Worm (Caenorhabditis elegans) whole organism, L4 larva: ENCODE measurements around the gene zyg-12.
A peak's percentile ranks its signal among the peaks of the same experiment; 100 is the strongest.
"Not testable (repeated sequence)": the region's sequence is repeated elsewhere in the genome, so short reads cannot be mapped to it uniquely, and the experiment has no call there.

Experiments
- F37D6.2 ChIP-seq: sonication (generic microtip); optimal IDR thresholded peaks from 2 replicates; lab custom pipeline; 2016; ENCODE audit warnings: mild to moderate bottlenecking, missing genetic modification characterization, missing compliant biosample characterization
- T20F7.1 ChIP-seq: fragments of 200-800 bp; sonication (Bioruptor generic); optimal IDR thresholded peaks from 2 replicates; lab custom pipeline; 2018; ENCODE audit warnings: mild to moderate bottlenecking, missing genetic modification characterization, missing compliant biosample characterization
- T26A8.4 ChIP-seq: fragments of 200-800 bp; sonication (Bioruptor generic); IDR thresholded peaks from 2 replicates; pipeline ENCODE4 v1.3.6; 2022; ENCODE audit warnings: missing genetic modification characterization, missing compliant biosample characterization
- Y48G9A.11 ChIP-seq: fragments of 200-800 bp; sonication (Bioruptor generic); IDR thresholded peaks from 2 replicates; pipeline ENCODE4 v1.3.6; 2022; ENCODE audit warnings: missing genetic modification reagents, missing genetic modification characterization, missing compliant biosample characterization
- ZK337.2 ChIP-seq: fragments of 200-800 bp; sonication (Bioruptor generic); IDR thresholded peaks from 2 replicates; pipeline ENCODE4 v1.3.6; 2022; ENCODE audit warnings: missing genetic modification reagents, missing genetic modification characterization, missing compliant biosample characterization
- ZK546.5 ChIP-seq, 2 experiments: sonication (generic microtip); optimal IDR thresholded peaks; 2 replicates each; lab custom pipeline; 2017; ENCODE audit warnings: missing biosample characterization in 2 of 2, missing genetic modification characterization in 2 of 2
- ama-1 ChIP-seq: fragments of 150-350 bp; optimal IDR thresholded peaks from 2 replicates; lab custom pipeline; 2014; ENCODE audit warnings: inconsistent platforms, mixed read lengths
- arid-1 ChIP-seq: fragments of 200-800 bp; sonication (Bioruptor generic); conservative IDR thresholded peaks from 2 replicates; pipeline ENCODE4 v1.3.6; 2022; ENCODE audit warnings: missing genetic modification reagents, missing genetic modification characterization, missing compliant biosample characterization
- ceh-32 ChIP-seq: sonication (generic microtip); optimal IDR thresholded peaks from 2 replicates; lab custom pipeline; 2016; ENCODE audit warnings: mild to moderate bottlenecking, missing genetic modification characterization, missing compliant biosample characterization; ENCODE audit not compliant: poor library complexity
- ceh-62 ChIP-seq: sonication (generic microtip); optimal IDR thresholded peaks from 2 replicates; lab custom pipeline; 2017; ENCODE audit warnings: missing biosample characterization, missing genetic modification characterization
- ceh-82 ChIP-seq: sonication (generic microtip); optimal IDR thresholded peaks from 2 replicates; lab custom pipeline; 2017; ENCODE audit warnings: missing biosample characterization, missing genetic modification characterization
- ces-1 ChIP-seq: fragments of 150-350 bp; sonication (generic microtip); optimal IDR thresholded peaks from 4 replicates; lab custom pipeline; 2014; ENCODE audit warnings: missing biosample characterization, missing genetic modification reagents, missing genetic modification characterization
- ctbp-1 ChIP-seq: fragments of 200-800 bp; sonication (Bioruptor generic); IDR thresholded peaks from 2 replicates; pipeline ENCODE4 v1.3.6; 2022; ENCODE audit warnings: missing genetic modification reagents, missing genetic modification characterization, missing compliant biosample characterization
- daf-16 ChIP-seq, 3 experiments: sonication (generic microtip); optimal IDR thresholded peaks; 2 replicates each; lab custom pipeline; 2016 to 2017; ENCODE audit warnings: missing genetic modification characterization in 3 of 3, missing genetic modification reagents in 3 of 3, mild to moderate bottlenecking in 2 of 3, missing compliant biosample characterization in 2 of 3, missing biosample characterization in 1 of 3, moderate library complexity in 1 of 3
- daf-19 ChIP-seq: fragments of 200-800 bp; sonication (Bioruptor generic); conservative IDR thresholded peaks from 2 replicates; pipeline ENCODE4 v1.3.6; 2022; ENCODE audit warnings: missing genetic modification characterization, missing compliant biosample characterization
- dpl-1 ChIP-seq: fragments of 150-350 bp; optimal IDR thresholded peaks from 2 replicates; lab custom pipeline; 2014; ENCODE audit warnings: missing biosample characterization, missing genetic modification reagents, missing genetic modification characterization
- fos-1 ChIP-seq: fragments of 150-350 bp; optimal IDR thresholded peaks from 2 replicates; lab custom pipeline; 2014; ENCODE audit warnings: missing biosample characterization, missing genetic modification characterization
- hif-1 ChIP-seq, 2 experiments: sonication (generic microtip); optimal IDR thresholded peaks; 2 replicates each; lab custom pipeline; 2016 to 2017; ENCODE audit warnings: missing compliant biosample characterization in 2 of 2, missing genetic modification characterization in 2 of 2, missing genetic modification reagents in 2 of 2, missing genotype in 2 of 2, mild to moderate bottlenecking in 1 of 2
- hlh-11 ChIP-seq: fragments of 200-800 bp; sonication (Bioruptor generic); optimal IDR thresholded peaks from 2 replicates; lab custom pipeline; 2018; ENCODE audit warnings: mild to moderate bottlenecking, missing genetic modification characterization, missing compliant biosample characterization
- hmg-1.1 ChIP-seq: fragments of 200-800 bp; sonication (Bioruptor generic); IDR thresholded peaks from 2 replicates; pipeline ENCODE4 v1.3.6; 2022; ENCODE audit warnings: missing genetic modification reagents, missing genetic modification characterization, missing compliant biosample characterization
- jun-1 ChIP-seq: fragments of 150-350 bp; optimal IDR thresholded peaks from 2 replicates; lab custom pipeline; 2014; ENCODE audit warnings: missing biosample characterization, missing genetic modification reagents, missing genetic modification characterization
- lin-13 ChIP-seq: fragments of 150-350 bp; optimal IDR thresholded peaks from 2 replicates; lab custom pipeline; 2014; ENCODE audit warnings: missing biosample characterization, missing genetic modification reagents, missing genetic modification characterization
- lin-29 ChIP-seq: fragments of 200-800 bp; sonication (Bioruptor generic); IDR thresholded peaks from 2 replicates; pipeline ENCODE4 v1.3.6; 2022; ENCODE audit warnings: missing genetic modification reagents, missing genetic modification characterization, missing compliant biosample characterization
- lin-38 ChIP-seq: fragments of 200-800 bp; sonication (Bioruptor generic); IDR thresholded peaks from 2 replicates; pipeline ENCODE4 v1.3.6; 2022; ENCODE audit warnings: missing genetic modification reagents, missing genetic modification characterization, missing compliant biosample characterization
- lsy-2 ChIP-seq, 2 experiments: fragments of 150-350 bp in 1 of 2; sonication (generic microtip) in 1 of 2; optimal IDR thresholded peaks; 2 replicates each; lab custom pipeline; 2014 to 2017; ENCODE audit warnings: missing biosample characterization in 2 of 2, missing genetic modification characterization in 2 of 2
- madf-5 ChIP-seq, 2 experiments: fragments of 200-800 bp; sonication (Bioruptor generic); IDR thresholded peaks; 2 replicates each; pipeline ENCODE4 v1.3.6; 2022; ENCODE audit warnings: missing compliant biosample characterization in 2 of 2, missing genetic modification characterization in 2 of 2
- madf-9 ChIP-seq: fragments of 200-800 bp; sonication (Bioruptor generic); conservative IDR thresholded peaks from 2 replicates; pipeline ENCODE4 v1.3.6; 2022; ENCODE audit warnings: missing genetic modification reagents, missing genetic modification characterization, missing compliant biosample characterization
- mdl-1 ChIP-seq, 2 experiments: fragments of 150-350 bp in 1 of 2; sonication (generic microtip) in 1 of 2; optimal IDR thresholded peaks; 2 replicates each; lab custom pipeline; 2014 to 2017; ENCODE audit warnings: missing biosample characterization in 2 of 2, missing genetic modification characterization in 2 of 2
- mep-1 ChIP-seq: fragments of 150-350 bp; sonication (generic microtip); optimal IDR thresholded peaks from 3 replicates; lab custom pipeline; 2014; ENCODE audit warnings: missing biosample characterization, missing genetic modification characterization
- mxl-3 ChIP-seq: fragments of 200-800 bp; sonication (Bioruptor generic); optimal IDR thresholded peaks from 2 replicates; lab custom pipeline; 2018; ENCODE audit warnings: mild to moderate bottlenecking, missing genetic modification characterization, missing compliant biosample characterization
- nhr-10 ChIP-seq: fragments of 150-350 bp; optimal IDR thresholded peaks from 2 replicates; lab custom pipeline; 2014; ENCODE audit warnings: missing biosample characterization, missing genetic modification characterization
- nhr-102 ChIP-seq: sonication (generic microtip); optimal IDR thresholded peaks from 2 replicates; lab custom pipeline; 2016; ENCODE audit warnings: mild to moderate bottlenecking, missing genetic modification characterization, moderate library complexity, missing compliant biosample characterization
- nhr-28 ChIP-seq: fragments of 150-350 bp; optimal IDR thresholded peaks from 2 replicates; lab custom pipeline; 2014; ENCODE audit warnings: missing biosample characterization, missing genetic modification characterization
- nhr-48 ChIP-seq: sonication (generic microtip); optimal IDR thresholded peaks from 2 replicates; lab custom pipeline; 2016; ENCODE audit warnings: mild to moderate bottlenecking, missing genetic modification characterization, missing compliant biosample characterization
- nhr-6 ChIP-seq: fragments of 150-350 bp; optimal IDR thresholded peaks from 2 replicates; lab custom pipeline; 2014; ENCODE audit warnings: missing biosample characterization, missing genetic modification characterization
- nhr-77 ChIP-seq: fragments of 150-350 bp; optimal IDR thresholded peaks from 2 replicates; lab custom pipeline; 2014; ENCODE audit warnings: missing biosample characterization, missing genetic modification characterization
- php-3 ChIP-seq: fragments of 200-800 bp; sonication (Bioruptor generic); IDR thresholded peaks from 2 replicates; pipeline ENCODE4 v1.3.6; 2022; ENCODE audit warnings: missing genetic modification reagents, missing genetic modification characterization, missing compliant biosample characterization
- rbr-2 ChIP-seq: sonication (generic microtip); optimal IDR thresholded peaks from 2 replicates; lab custom pipeline; 2016; ENCODE audit warnings: missing genotype, missing genetic modification characterization, missing compliant biosample characterization
- snpc-1.2 ChIP-seq: fragments of 200-800 bp; sonication (Bioruptor generic); IDR thresholded peaks from 2 replicates; pipeline ENCODE4 v1.3.6; 2022; ENCODE audit warnings: missing genetic modification reagents, missing genetic modification characterization, missing compliant biosample characterization
- spr-1 ChIP-seq: sonication (generic microtip); optimal IDR thresholded peaks from 2 replicates; lab custom pipeline; 2016; ENCODE audit warnings: mild to moderate bottlenecking, missing genetic modification characterization, missing compliant biosample characterization
- spr-3 ChIP-seq: fragments of 200-800 bp; sonication (Bioruptor generic); optimal IDR thresholded peaks from 2 replicates; lab custom pipeline; 2018; ENCODE audit warnings: mild to moderate bottlenecking, missing genetic modification characterization, missing compliant biosample characterization
- tra-1 ChIP-seq: fragments of 200-800 bp; sonication (Bioruptor generic); IDR thresholded peaks from 2 replicates; pipeline ENCODE4 v1.3.6; 2022; ENCODE audit warnings: missing genetic modification reagents, missing genetic modification characterization, missing compliant biosample characterization
- unc-130 ChIP-seq: sonication (generic microtip); optimal IDR thresholded peaks from 2 replicates; lab custom pipeline; 2016; ENCODE audit warnings: missing genetic modification reagents, missing genetic modification characterization, missing compliant biosample characterization
- unc-62 ChIP-seq, 3 experiments: fragments of 150-350 bp in 1 of 3; sonication (generic microtip); optimal IDR thresholded peaks in 2 of 3; peaks in 1 of 3; 1 replicate in 1 of 3; 2 replicates in 2 of 3; lab custom pipeline; 2014 to 2017; ENCODE audit warnings: missing biosample characterization in 3 of 3, missing genetic modification characterization in 3 of 3, missing genetic modification reagents in 3 of 3, missing genotype in 1 of 3
- vab-7 ChIP-seq: fragments of 200-800 bp; sonication (Bioruptor generic); IDR thresholded peaks from 2 replicates; pipeline ENCODE4 v1.3.6; 2022; ENCODE audit warnings: missing genetic modification reagents, missing genetic modification characterization, missing compliant biosample characterization

Gene zyg-12

DNA sequence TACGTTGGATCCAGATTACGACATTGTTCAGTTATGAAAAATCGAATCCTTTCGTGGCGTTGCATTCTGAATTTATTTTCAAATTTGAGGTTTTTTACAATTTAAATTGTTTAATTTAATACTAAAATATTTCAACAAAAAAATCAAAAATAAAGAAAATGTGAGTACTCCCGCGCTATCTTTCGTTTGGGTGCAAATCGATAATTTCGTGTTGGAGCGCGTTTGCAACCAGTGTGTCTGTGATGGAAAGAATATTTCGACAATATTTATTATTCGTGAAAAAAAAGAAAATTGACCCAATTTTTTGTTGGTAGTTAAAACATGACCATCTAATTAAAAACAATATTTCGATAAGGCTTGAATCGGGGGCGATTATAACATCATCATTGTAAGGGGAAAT, 47.7 kb upstream of the zyg-12 start, which contains the start of gene R05F9.9 (continued):
- no peak for TF ChIP-seq mdl-1 (tag; optimal IDR thresholded peaks at IDR 0.05; lab: Kevin White, UChicago)
- TF ChIP-seq lsy-2 (tag; optimal IDR thresholded peaks at IDR 0.05; lab: Kevin White, UChicago) = peak in 1 of 2 experiments; percentile 75
- TF ChIP-seq madf-5 (GFP tag; IDR thresholded peaks at IDR 0.05; lab: Robert Waterston, UW) = no peak
- no peak for TF ChIP-seq madf-9 (GFP tag; lab: Robert Waterston, UW)
- TF ChIP-seq spr-3 (GFP tag; lab: Kevin White, UChicago) = no peak
- no peak for TF ChIP-seq nhr-77 (tag; lab: Kevin White, UChicago)
- TF ChIP-seq ZK546.5 (tag; optimal IDR thresholded peaks at IDR 0.05; lab: Kevin White, UChicago) = no peak
- TF ChIP-seq hmg-1.1 (GFP tag; lab: Robert Waterston, UW) = no peak
- no peak for TF ChIP-seq unc-130 (GFP tag; lab: Kevin White, UChicago)
- TF ChIP-seq, all 104 proteins: peak for 22

ce11 chrII:4903696-4904095, 46.0 kb upstream of the zyg-12 start, which contains the start of gene sgt-1:
TSS of gene sgt-1 (minus strand) at chrII:4903796.
- not testable (repeated sequence) for TF ChIP-seq spr-3 (GFP tag; lab: Kevin White, UChicago); ceh-62 (tag; lab: Kevin White, UChicago); T26A8.4 (GFP tag; lab: Robert Waterston, UW)

ce11 chrII:4904277-4904676, 45.4 kb upstream of the zyg-12 start:
- TF ChIP-seq nhr-48 (tag; lab: Kevin White, UChicago) = peak; percentile 13
- peak; percentile 80 for TF ChIP-seq mxl-3 (GFP tag; lab: Kevin White, UChicago)
- TF ChIP-seq rbr-2 (tag; lab: Kevin White, UChicago) = peak; percentile 64
- TF ChIP-seq ceh-32 (tag; lab: Kevin White, UChicago) = no peak
- TF ChIP-seq ces-1 (GFP tag; lab: Kevin White, UChicago) = peak; percentile 9
- no peak for TF ChIP-seq snpc-1.2 (GFP tag; lab: Robert Waterston, UW)
- TF ChIP-seq mep-1 (tag; lab: Kevin White, UChicago) = peak; percentile 78
- TF ChIP-seq daf-19 (GFP tag; lab: Robert Waterston, UW) = no peak
- TF ChIP-seq ZK337.2 (GFP tag; lab: Robert Waterston, UW) = no peak
- peak; percentile 83 for TF ChIP-seq hlh-11 (tag; lab: Kevin White, UChicago)
- peak; percentile 50 for TF ChIP-seq ama-1 (lab: Kevin White, UChicago)
- TF ChIP-seq php-3 (GFP tag; lab: Robert Waterston, UW) = 0 out of 2 replicates have a peak, but pooled peaks have one; percentile 37
- TF ChIP-seq nhr-28 (tag; lab: Kevin White, UChicago) = peak; percentile 73
- peak; percentile 41 for TF ChIP-seq nhr-6 (tag; lab: Kevin White, UChicago)
- TF ChIP-seq Y48G9A.11 (GFP tag; lab: Robert Waterston, UW) = no peak
- TF ChIP-seq spr-1 (tag; lab: Kevin White, UChicago) = no peak
- 0 out of 2 replicates have a peak, but pooled peaks have one; percentile 42 for TF ChIP-seq madf-9 (GFP tag; lab: Robert Waterston, UW)
- peak; percentile 77 for TF ChIP-seq nhr-77 (tag; lab: Kevin White, UChicago)
- peak; percentile 56 for TF ChIP-seq dpl-1 (GFP tag; lab: Kevin White, UChicago)
- TF ChIP-seq T20F7.1 (GFP tag; lab: Kevin White, UChicago) = peak; percentile 25
- TF ChIP-seq arid-1 (GFP tag; lab: Robert Waterston, UW) = peak; percentile 68; the same call in 1 of the 2 replicates
- peak; percentile 45; the same call in 1 of the 2 replicates for TF ChIP-seq tra-1 (GFP tag; lab: Robert Waterston, UW)
- TF ChIP-seq ceh-82 (tag; lab: Kevin White, UChicago) = no peak
- TF ChIP-seq unc-62 (GFP tag; optimal IDR thresholded peaks at IDR 0.05 in 1 of 2; lab: Kevin White, UChicago) = peak in 1 of 2 experiments; percentile 98
- TF ChIP-seq unc-62 (tag; optimal IDR thresholded peaks at IDR 0.05; lab: Kevin White, UChicago) = no peak
- no peak for TF ChIP-seq fos-1 (tag; lab: Kevin White, UChicago)
- TF ChIP-seq lin-38 = peak; percentile 74
- peak; percentile 41; the same call in 1 of the 2 replicates for TF ChIP-seq ctbp-1 (GFP tag; lab: Robert Waterston, UW)
- TF ChIP-seq lin-13 = peak; percentile 60
- peak; percentile 37 to 86 for TF ChIP-seq mdl-1 (tag; optimal IDR thresholded peaks at IDR 0.05; lab: Kevin White, UChicago)
- TF ChIP-seq daf-16 (GFP tag; optimal IDR thresholded peaks at IDR 0.05; lab: Kevin White, UChicago) = peak in 1 of 2 experiments; percentile 16
- TF ChIP-seq daf-16 (tag; optimal IDR thresholded peaks at IDR 0.05; lab: Kevin White, UChicago) = peak; percentile 64
- no peak for TF ChIP-seq vab-7 (GFP tag; lab: Robert Waterston, UW)
- peak; percentile 11 for TF ChIP-seq nhr-102 (tag; lab: Kevin White, UChicago)
- TF ChIP-seq jun-1 (tag; lab: Kevin White, UChicago) = no peak
- no peak for TF ChIP-seq nhr-10 (tag; lab: Kevin White, UChicago)
- TF ChIP-seq hif-1 (tag; optimal IDR thresholded peaks at IDR 0.05; lab: Kevin White, UChicago) = peak in 1 of 2 experiments; percentile 67
- TF ChIP-seq F37D6.2 = peak; percentile 40
- TF ChIP-seq lin-29 (GFP tag; lab: Robert Waterston, UW) = no peak
